Fruit fly (Drosophila melanogaster) whole organism, embryonic: ENCODE measurements around the gene shd.

Experiments
- Ada2b ChIP-seq: fragments of 200-800 bp; sonication (Bioruptor generic); IDR thresholded peaks from 2 replicates; pipeline ENCODE4 v1.3.6; 2022; ENCODE audit warnings: missing biosample characterization, missing genetic modification characterization
- Atf3 ChIP-seq: fragments of 200-800 bp; sonication (Bioruptor generic); optimal IDR thresholded peaks from 3 replicates; lab custom pipeline; 2016; ENCODE audit warnings: missing biosample characterization, missing genetic modification characterization
- Bdp1 ChIP-seq: fragments of 200-800 bp; sonication (Bioruptor generic); optimal IDR thresholded peaks from 3 replicates; lab custom pipeline; 2016; ENCODE audit warnings: missing biosample characterization, missing genetic modification characterization
- Blimp-1 ChIP-seq: fragments of 200-800 bp; sonication (Bioruptor generic); optimal IDR thresholded peaks from 3 replicates; lab custom pipeline; 2018; ENCODE audit warnings: missing biosample characterization, missing genetic modification characterization, mild to moderate bottlenecking, moderate library complexity, missing genetic modification reagents
- Bteb2 ChIP-seq: fragments of 200-800 bp; sonication (Bioruptor generic); optimal IDR thresholded peaks from 2 replicates; lab custom pipeline; 2016; ENCODE audit warnings: missing biosample characterization, missing genetic modification characterization
- C15 ChIP-seq: fragments of 200-800 bp; sonication (Bioruptor generic); IDR thresholded peaks from 3 replicates; pipeline ENCODE4 v1.3.6; 2022; ENCODE audit warnings: missing biosample characterization, missing genetic modification characterization
- CG10267 ChIP-seq: fragments of 200-800 bp; sonication (Bioruptor generic); optimal IDR thresholded peaks from 2 replicates; lab custom pipeline; 2018; ENCODE audit warnings: missing biosample characterization, mild to moderate bottlenecking, missing genetic modification characterization, moderate library complexity
- CG10431 ChIP-seq: fragments of 200-800 bp; sonication (Bioruptor generic); optimal IDR thresholded peaks from 3 replicates; lab custom pipeline; 2018; ENCODE audit warnings: missing biosample characterization, mild to moderate bottlenecking, missing genetic modification characterization
- CG12104 ChIP-seq: fragments of 200-800 bp; sonication (Bioruptor generic); optimal IDR thresholded peaks from 3 replicates; lab custom pipeline; 2016; ENCODE audit warnings: missing biosample characterization, missing genetic modification characterization
- CG14667 ChIP-seq: fragments of 200-800 bp; sonication (Bioruptor generic); IDR thresholded peaks from 2 replicates; pipeline ENCODE4 v1.3.6; 2022; ENCODE audit warnings: missing biosample characterization, missing genetic modification characterization
- CG14710 ChIP-seq: fragments of 200-800 bp; sonication (Bioruptor generic); optimal IDR thresholded peaks from 3 replicates; lab custom pipeline; 2019; ENCODE audit warnings: missing biosample characterization, mild to moderate bottlenecking, missing genetic modification characterization, moderate library complexity
- CG15601 ChIP-seq: fragments of 200-800 bp; sonication (Bioruptor generic); optimal IDR thresholded peaks from 3 replicates; lab custom pipeline; 2019; ENCODE audit warnings: missing biosample characterization, mild to moderate bottlenecking, missing genetic modification characterization, moderate library complexity
- CG2875 ChIP-seq: fragments of 200-800 bp; sonication (Bioruptor generic); optimal IDR thresholded peaks from 2 replicates; lab custom pipeline; 2017; ENCODE audit warnings: missing biosample characterization, mild to moderate bottlenecking, missing genetic modification characterization, missing genetic modification reagents
- CG2889 ChIP-seq: fragments of 200-800 bp; sonication (Bioruptor generic); IDR thresholded peaks from 3 replicates; pipeline ENCODE4 v1.3.6; 2022; ENCODE audit warnings: missing biosample characterization, missing genetic modification characterization
- CG42726 ChIP-seq: fragments of 200-800 bp; sonication (Bioruptor generic); IDR thresholded peaks from 2 replicates; pipeline ENCODE4 v1.3.6; 2022; ENCODE audit warnings: missing biosample characterization, missing genetic modification characterization; ENCODE audit not compliant: partially characterized antibody
- CG4328 ChIP-seq: fragments of 200-800 bp; sonication (Bioruptor generic); optimal IDR thresholded peaks from 3 replicates; lab custom pipeline; 2017; ENCODE audit warnings: missing biosample characterization, missing genetic modification reagents, missing genetic modification characterization
- CG4854 ChIP-seq: fragments of 200-800 bp; sonication (Bioruptor generic); optimal IDR thresholded peaks from 2 replicates; lab custom pipeline; 2016; ENCODE audit warnings: missing biosample characterization, missing genetic modification characterization, inconsistent platforms
- CG5245 ChIP-seq: fragments of 200-800 bp; sonication (Bioruptor generic); optimal IDR thresholded peaks from 3 replicates; lab custom pipeline; 2016; ENCODE audit warnings: missing biosample characterization, missing genetic modification characterization
- CG8388 ChIP-seq: fragments of 200-800 bp; sonication (Bioruptor generic); optimal IDR thresholded peaks from 2 replicates; lab custom pipeline; 2019; ENCODE audit warnings: missing biosample characterization, mild to moderate bottlenecking, missing genetic modification characterization, moderate library complexity
- CG8924 ChIP-seq: fragments of 200-800 bp; optimal IDR thresholded peaks from 3 replicates; lab custom pipeline; 2019; ENCODE audit warnings: missing biosample characterization, mild to moderate bottlenecking, missing genetic modification characterization, moderate library complexity
- Dad ChIP-seq: fragments of 200-800 bp; sonication (Bioruptor generic); optimal IDR thresholded peaks from 3 replicates; lab custom pipeline; 2016; ENCODE audit warnings: missing biosample characterization, missing genetic modification characterization
- Dfd ChIP-seq, 2 experiments: fragments of >200 bp; optimal IDR thresholded peaks; 2 replicates each; lab custom pipeline; 2017; ENCODE audit warnings: missing biosample characterization in 2 of 2, missing genetic modification characterization in 2 of 2
- Hmx ChIP-seq: fragments of 200-800 bp; sonication (Bioruptor generic); optimal IDR thresholded peaks from 2 replicates; lab custom pipeline; 2016; ENCODE audit warnings: missing biosample characterization, missing genetic modification characterization
- NK7.1 ChIP-seq: fragments of 200-800 bp; sonication (Bioruptor generic); optimal IDR thresholded peaks from 3 replicates; lab custom pipeline; 2016; ENCODE audit warnings: missing biosample characterization, missing genetic modification characterization
- Nf-YA ChIP-seq: fragments of 200-800 bp; sonication (Bioruptor generic); IDR thresholded peaks from 2 replicates; pipeline ENCODE4 v1.3.6; 2022; ENCODE audit warnings: missing biosample characterization, missing genetic modification characterization
- Oli ChIP-seq: fragments of 200-800 bp; sonication (Bioruptor generic); optimal IDR thresholded peaks from 2 replicates; lab custom pipeline; 2018; ENCODE audit warnings: missing biosample characterization, mild to moderate bottlenecking, missing genetic modification characterization, moderate library complexity
- Ravus ChIP-seq: fragments of 200-800 bp; sonication (Bioruptor generic); IDR thresholded peaks from 2 replicates; pipeline ENCODE4 v1.3.6; 2022; ENCODE audit warnings: missing biosample characterization, missing genetic modification characterization
- Side ChIP-seq: fragments of 200-800 bp; sonication (Bioruptor generic); optimal IDR thresholded peaks from 2 replicates; lab custom pipeline; 2016; ENCODE audit warnings: missing biosample characterization, missing genetic modification characterization
- Spps ChIP-seq: fragments of 200-800 bp; sonication (Bioruptor generic); optimal IDR thresholded peaks from 2 replicates; lab custom pipeline; 2018; ENCODE audit warnings: missing biosample characterization, mild to moderate bottlenecking, missing genetic modification characterization
- Taf1 ChIP-seq: fragments of 200-800 bp; sonication (Bioruptor generic); IDR thresholded peaks from 2 replicates; pipeline ENCODE4 v1.3.6; 2022; ENCODE audit warnings: missing biosample characterization, missing genetic modification characterization
- Tbp ChIP-seq: fragments of >200 bp; optimal IDR thresholded peaks from 2 replicates; lab custom pipeline; 2018; ENCODE audit warnings: missing biosample characterization, missing genetic modification characterization
- ab ChIP-seq: fragments of 200-800 bp; sonication (Bioruptor generic); optimal IDR thresholded peaks from 2 replicates; lab custom pipeline; 2016; ENCODE audit warnings: missing biosample characterization, missing genetic modification characterization
- aop ChIP-seq: fragments of 200-800 bp; sonication (Bioruptor generic); IDR thresholded peaks from 2 replicates; pipeline ENCODE4 v1.3.6; 2022; ENCODE audit warnings: missing biosample characterization, missing genetic modification characterization
- bcd ChIP-seq: fragments of 200-800 bp; sonication (Bioruptor generic); optimal IDR thresholded peaks from 2 replicates; lab custom pipeline; 2017; ENCODE audit warnings: missing biosample characterization, mild to moderate bottlenecking, missing genetic modification characterization
- bigmax ChIP-seq: fragments of 200-800 bp; sonication (Bioruptor generic); optimal IDR thresholded peaks from 2 replicates; lab custom pipeline; 2018; ENCODE audit warnings: missing biosample characterization, mild to moderate bottlenecking, missing genetic modification characterization
- bsh ChIP-seq, 2 experiments: fragments of 200-800 bp; sonication (Bioruptor generic); optimal IDR thresholded peaks; 2 replicates each; lab custom pipeline; 2017 to 2018; ENCODE audit warnings: mild to moderate bottlenecking in 2 of 2, missing biosample characterization in 2 of 2, missing genetic modification characterization in 2 of 2, moderate library complexity in 1 of 2
- chinmo ChIP-seq: fragments of 200-800 bp; sonication (Bioruptor generic); IDR thresholded peaks from 4 replicates; pipeline ENCODE4 v1.3.6; 2022; ENCODE audit warnings: missing biosample characterization, missing genetic modification characterization; ENCODE audit not compliant: partially characterized antibody
- chn ChIP-seq: fragments of 200-800 bp; sonication (Bioruptor generic); optimal IDR thresholded peaks from 2 replicates; lab custom pipeline; 2016; ENCODE audit warnings: missing biosample characterization, missing genetic modification characterization
- croc ChIP-seq: fragments of 200-800 bp; sonication (Bioruptor generic); conservative IDR thresholded peaks from 3 replicates; pipeline ENCODE4 v1.3.6; 2022; ENCODE audit warnings: missing biosample characterization, missing genetic modification characterization
- dan ChIP-seq: fragments of 200-800 bp; sonication (Bioruptor generic); IDR thresholded peaks from 2 replicates; pipeline ENCODE4 v1.3.6; 2022; ENCODE audit warnings: missing biosample characterization, missing genetic modification characterization
- dmrt11E ChIP-seq: fragments of 200-800 bp; sonication (Bioruptor generic); optimal IDR thresholded peaks from 3 replicates; lab custom pipeline; 2018; ENCODE audit warnings: missing biosample characterization, mild to moderate bottlenecking, missing genetic modification characterization, moderate library complexity
- lilli ChIP-seq: fragments of 200-800 bp; sonication (Bioruptor generic); optimal IDR thresholded peaks from 3 replicates; lab custom pipeline; 2016; ENCODE audit warnings: missing biosample characterization, missing genetic modification characterization
- lola ChIP-seq, 3 experiments: fragments of >200 bp in 2 of 3; fragments of 200-800 bp in 1 of 3; sonication (Bioruptor generic) in 1 of 3; optimal IDR thresholded peaks; 2 replicates each; lab custom pipeline; 2017 to 2019; ENCODE audit warnings: missing biosample characterization in 3 of 3, missing genetic modification characterization in 3 of 3, mild to moderate bottlenecking in 1 of 3, moderate library complexity in 1 of 3
- mam ChIP-seq: fragments of 200-800 bp; sonication (Bioruptor generic); optimal IDR thresholded peaks from 3 replicates; lab custom pipeline; 2016; ENCODE audit warnings: missing biosample characterization, missing genetic modification characterization
- rib ChIP-seq: fragments of 200-800 bp; sonication (Bioruptor generic); IDR thresholded peaks from 2 replicates; pipeline ENCODE4 v1.3.6; 2022; ENCODE audit warnings: missing biosample characterization, missing genetic modification characterization
- schlank ChIP-seq: fragments of 200-800 bp; sonication (Bioruptor generic); optimal IDR thresholded peaks from 2 replicates; lab custom pipeline; 2018; ENCODE audit warnings: missing biosample characterization, mild to moderate bottlenecking, missing genetic modification characterization
- sd ChIP-seq: fragments of 200-800 bp; sonication (Bioruptor generic); optimal IDR thresholded peaks from 3 replicates; lab custom pipeline; 2018; ENCODE audit warnings: missing biosample characterization, mild to moderate bottlenecking, missing genetic modification characterization, moderate library complexity
- z ChIP-seq: fragments of 200-800 bp; sonication (Bioruptor generic); IDR thresholded peaks from 3 replicates; pipeline ENCODE4 v1.3.6; 2022; ENCODE audit warnings: missing biosample characterization, missing genetic modification characterization
- zen2 ChIP-seq: fragments of 200-800 bp; sonication (Bioruptor generic); IDR thresholded peaks from 3 replicates; pipeline ENCODE4 v1.3.6; 2022; ENCODE audit warnings: missing biosample characterization, missing genetic modification characterization; ENCODE audit not compliant: partially characterized antibody

The shd gene

DNA sequence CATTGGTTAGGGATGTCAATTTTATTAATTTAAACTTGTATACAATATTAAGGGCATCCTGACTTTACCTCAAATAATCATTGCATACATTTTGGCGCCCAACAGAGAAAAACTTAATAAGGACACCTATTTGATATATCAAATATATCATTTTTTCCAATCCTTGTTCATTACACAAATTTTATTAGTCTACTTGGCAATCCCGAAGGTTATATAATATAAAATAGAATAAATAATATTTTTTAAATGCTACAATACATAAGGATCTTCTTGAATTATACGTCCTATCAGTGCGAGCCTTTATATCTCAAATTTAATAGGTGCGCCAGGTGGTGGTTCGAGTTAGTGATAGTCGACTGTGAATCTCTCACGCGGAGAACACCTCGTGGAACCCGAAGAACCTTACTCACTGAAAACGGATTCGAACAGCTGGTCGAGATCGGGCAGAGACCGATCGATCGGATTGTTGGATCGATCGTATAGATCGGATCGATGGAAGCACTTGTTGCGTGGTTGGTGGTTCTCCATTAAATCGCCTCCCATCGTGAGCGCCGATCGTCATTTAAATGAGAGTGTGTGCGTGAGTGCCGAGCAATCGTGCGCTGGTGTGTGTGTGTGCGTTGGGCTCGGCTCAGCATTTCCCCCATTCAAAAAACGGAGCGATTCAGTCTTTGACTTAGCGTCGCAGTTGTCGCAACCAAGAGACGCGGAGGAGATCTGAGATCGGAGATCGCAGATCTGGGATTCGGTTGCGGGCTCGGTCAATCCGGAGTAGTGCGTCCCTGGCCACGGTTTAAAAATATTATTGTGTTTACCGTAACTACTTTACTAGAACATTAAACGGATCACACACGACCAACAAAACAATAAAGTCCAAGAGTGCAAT is at the start of gene shd (continued):
- TF ChIP-seq Atf3 (GFP tag; lab: Kevin White, UChicago) (no peak), CG5245 (GFP tag; lab: Kevin White, UChicago) (no peak), bigmax (GFP tag; lab: Kevin White, UChicago) (no peak), CG10431 (no peak), Oli (peak; percentile 57), Ravus (GFP tag; lab: Robert Waterston, UW) (no peak), z (GFP tag; lab: Robert Waterston, UW) (no peak), CG12104 (peak; percentile 21), C15 (no peak), sd (tag; lab: Kevin White, UChicago) (no peak), zen2 (no peak), CG10267 (tag; lab: Kevin White, UChicago) (peak; percentile 18), Dad (GFP tag; lab: Kevin White, UChicago) (no peak), dmrt11E (tag; lab: Kevin White, UChicago) (peak; percentile 52), mam (GFP tag; lab: Kevin White, UChicago) (no peak), croc (GFP tag; lab: Robert Waterston, UW) (no peak), schlank (tag; lab: Kevin White, UChicago) (no peak), ab (GFP tag; lab: Kevin White, UChicago) (no peak), Hmx (GFP tag; lab: Kevin White, UChicago) (no peak), CG42726 (GFP tag; lab: Robert Waterston, UW) (no peak), chinmo (GFP tag; lab: Robert Waterston, UW) (peak; percentile 77; the same call in 1 of the 4 replicates), dan (GFP tag; lab: Robert Waterston, UW) (no peak), Blimp-1 (no peak), lola (GFP tag; optimal IDR thresholded peaks at IDR 0.05; lab: Kevin White, UChicago) (peak in 1 of 3 experiments; percentile 69), lilli (GFP tag; lab: Kevin White, UChicago) (no peak), CG8388 (no peak), CG14667 (GFP tag; lab: Robert Waterston, UW) (no peak), Taf1 (GFP tag; lab: Robert Waterston, UW) (no peak), CG14710 (peak; percentile 46), Ada2b (GFP tag; lab: Robert Waterston, UW) (no peak), Spps (tag; lab: Kevin White, UChicago) (no peak), Bteb2 (GFP tag; lab: Kevin White, UChicago) (no peak), NK7.1 (GFP tag; lab: Kevin White, UChicago) (no peak), CG8924 (tag; lab: Kevin White, UChicago) (peak; percentile 45), bsh (GFP tag; optimal IDR thresholded peaks at IDR 0.05; lab: Kevin White, UChicago) (peak; percentile 18 to 50), Dfd (GFP tag; optimal IDR thresholded peaks at IDR 0.05; lab: Kevin White, UChicago) (no peak), CG4328 (no peak), CG2889 (GFP tag; lab: Robert Waterston, UW) (no peak), Side (no peak), Bdp1 (GFP tag; lab: Kevin White, UChicago) (no peak), rib (GFP tag; lab: Robert Waterston, UW) (no peak), aop (no peak), chn (no peak), Tbp (GFP tag; lab: Kevin White, UChicago) (no peak), CG4854 (GFP tag; lab: Kevin White, UChicago) (no peak), bcd (GFP tag; lab: Kevin White, UChicago) (peak; percentile 21), CG2875 (GFP tag; lab: Kevin White, UChicago) (no peak), CG15601 (no peak), Nf-YA (GFP tag; lab: Robert Waterston, UW) (no peak)
